Fruit fly (Drosophila melanogaster) whole organism, embryonic: ENCODE data around the gene Karybeta3.

Experiments used
- Antp ChIP-seq: fragments of 200-800 bp; sonication (Bioruptor generic); optimal IDR thresholded peaks from 3 replicates; lab custom pipeline; 2016; ENCODE audit warnings: missing biosample characterization, missing genetic modification characterization
- Awh ChIP-seq: fragments of 200-800 bp; sonication (Bioruptor generic); IDR thresholded peaks from 2 replicates; pipeline ENCODE4, ENCODE4 v1.3.6; 2022; ENCODE audit warnings: missing biosample characterization, missing genetic modification characterization
- BEAF-32 ChIP-seq: fragments of 200-800 bp; sonication (Bioruptor generic); optimal IDR thresholded peaks from 3 replicates; lab custom pipeline; 2017; ENCODE audit warnings: missing biosample characterization, missing genetic modification characterization, mild to moderate bottlenecking, moderate library complexity, missing genetic modification reagents
- CG11504 ChIP-seq: fragments of 200-800 bp; sonication (Bioruptor generic); optimal IDR thresholded peaks from 3 replicates; lab custom pipeline; 2019; ENCODE audit warnings: missing biosample characterization, mild to moderate bottlenecking, missing genetic modification characterization, moderate library complexity
- CG15514 ChIP-seq: fragments of 200-800 bp; sonication (Bioruptor generic); optimal IDR thresholded peaks from 3 replicates; lab custom pipeline; 2017; ENCODE audit warnings: missing biosample characterization, missing genetic modification characterization, mild to moderate bottlenecking, moderate library complexity, missing genetic modification reagents
- CG16815 ChIP-seq: fragments of 200-800 bp; sonication (Bioruptor generic); optimal IDR thresholded peaks from 3 replicates; lab custom pipeline; 2017; ENCODE audit warnings: missing biosample characterization, mild to moderate bottlenecking, missing genetic modification characterization
- CG17568 ChIP-seq: fragments of 200-800 bp; sonication (Bioruptor generic); optimal IDR thresholded peaks from 2 replicates; lab custom pipeline; 2018; ENCODE audit warnings: missing biosample characterization, mild to moderate bottlenecking, missing genetic modification characterization, moderate library complexity
- CG18619 ChIP-seq: fragments of 200-800 bp; sonication (Bioruptor generic); optimal IDR thresholded peaks from 3 replicates; lab custom pipeline; 2017; ENCODE audit warnings: missing biosample characterization, mild to moderate bottlenecking, missing genetic modification characterization
- CG2116 ChIP-seq: fragments of 200-800 bp; sonication (Bioruptor generic); optimal IDR thresholded peaks from 3 replicates; lab custom pipeline; 2018; ENCODE audit warnings: missing biosample characterization, mild to moderate bottlenecking, missing genetic modification characterization
- CG2199 ChIP-seq: fragments of 200-800 bp; sonication (Bioruptor generic); IDR thresholded peaks from 3 replicates; pipeline ENCODE4 v1.3.6; 2022; ENCODE audit warnings: missing biosample characterization, missing genetic modification characterization
- CG2712 ChIP-seq: fragments of 200-800 bp; optimal IDR thresholded peaks from 3 replicates; lab custom pipeline; 2019; ENCODE audit warnings: missing biosample characterization, mild to moderate bottlenecking, missing genetic modification characterization, moderate library complexity
- CG31388 ChIP-seq: fragments of 200-800 bp; sonication (Bioruptor generic); optimal IDR thresholded peaks from 2 replicates; lab custom pipeline; 2016; ENCODE audit warnings: missing biosample characterization, missing genetic modification characterization
- CG3163 ChIP-seq: fragments of 200-800 bp; sonication (Bioruptor generic); optimal IDR thresholded peaks from 3 replicates; lab custom pipeline; 2016; ENCODE audit warnings: missing biosample characterization, missing genetic modification characterization
- CG34224 ChIP-seq: fragments of 200-800 bp; sonication (Bioruptor generic); IDR thresholded peaks from 3 replicates; pipeline ENCODE4 v1.3.6; 2022; ENCODE audit warnings: missing biosample characterization, missing genetic modification characterization; ENCODE audit not compliant: partially characterized antibody
- CG34422 ChIP-seq: fragments of 200-800 bp; sonication (Bioruptor generic); IDR thresholded peaks from 3 replicates; pipeline ENCODE4 v1.3.6; 2022; ENCODE audit warnings: missing biosample characterization, missing genetic modification characterization
- CG3995 ChIP-seq: fragments of 200-800 bp; sonication (Bioruptor generic); optimal IDR thresholded peaks from 3 replicates; lab custom pipeline; 2016; ENCODE audit warnings: missing biosample characterization, missing genetic modification characterization
- CG4282 ChIP-seq: fragments of 200-800 bp; sonication (Bioruptor generic); optimal IDR thresholded peaks from 2 replicates; lab custom pipeline; 2016; ENCODE audit warnings: missing biosample characterization, missing genetic modification characterization
- CG5180 ChIP-seq: fragments of 200-800 bp; sonication (Bioruptor generic); optimal IDR thresholded peaks from 3 replicates; lab custom pipeline; 2017; ENCODE audit warnings: missing biosample characterization, missing genetic modification characterization, mild to moderate bottlenecking, moderate library complexity, missing genetic modification reagents
- CG6689 ChIP-seq: fragments of 200-800 bp; sonication (Bioruptor generic); IDR thresholded peaks from 2 replicates; pipeline ENCODE4 v1.3.6; 2022; ENCODE audit warnings: missing biosample characterization, missing genetic modification characterization
- CG7963 ChIP-seq: fragments of 200-800 bp; sonication (Bioruptor generic); IDR thresholded peaks from 3 replicates; pipeline ENCODE4 v1.3.6; 2022; ENCODE audit warnings: missing biosample characterization, missing genetic modification characterization; ENCODE audit not compliant: partially characterized antibody
- CG8089 ChIP-seq: fragments of 200-800 bp; sonication (Bioruptor generic); optimal IDR thresholded peaks from 3 replicates; lab custom pipeline; 2016; ENCODE audit warnings: missing biosample characterization, missing genetic modification characterization
- CG9797 ChIP-seq: fragments of 200-800 bp; sonication (Bioruptor generic); optimal IDR thresholded peaks from 3 replicates; lab custom pipeline; 2018; ENCODE audit warnings: missing biosample characterization, mild to moderate bottlenecking, missing genetic modification characterization
- Camta ChIP-seq: fragments of 200-800 bp; sonication (Bioruptor generic); optimal IDR thresholded peaks from 2 replicates; lab custom pipeline; 2016; ENCODE audit warnings: missing biosample characterization, missing genetic modification characterization
- E2f1 ChIP-seq: fragments of 200-800 bp; sonication (Bioruptor generic); IDR thresholded peaks from 2 replicates; pipeline ENCODE4 v1.3.6; 2022; ENCODE audit warnings: missing biosample characterization, missing genetic modification characterization
- H15 ChIP-seq: fragments of 200-800 bp; sonication (Bioruptor generic); IDR thresholded peaks from 3 replicates; pipeline ENCODE4 v1.3.6; 2022; ENCODE audit warnings: missing biosample characterization, missing genetic modification characterization
- HmgZ ChIP-seq: fragments of 200-800 bp; sonication (Bioruptor generic); optimal IDR thresholded peaks from 2 replicates; lab custom pipeline; 2018; ENCODE audit warnings: missing biosample characterization, mild to moderate bottlenecking, missing genetic modification characterization
- Max ChIP-seq: fragments of 200-800 bp; sonication (Bioruptor generic); optimal IDR thresholded peaks from 2 replicates; lab custom pipeline; 2016; ENCODE audit warnings: missing biosample characterization, mild to moderate bottlenecking, missing genetic modification characterization
- Nf-YC ChIP-seq: fragments of 200-800 bp; optimal IDR thresholded peaks from 3 replicates; lab custom pipeline; 2019; ENCODE audit warnings: missing biosample characterization, mild to moderate bottlenecking, missing genetic modification characterization, moderate library complexity
- NfI ChIP-seq: fragments of 200-800 bp; sonication (Bioruptor generic); optimal IDR thresholded peaks from 3 replicates; lab custom pipeline; 2018; ENCODE audit warnings: missing biosample characterization, mild to moderate bottlenecking, missing genetic modification characterization, moderate library complexity
- Sry-δ ChIP-seq: fragments of 200-800 bp; sonication (Bioruptor generic); optimal IDR thresholded peaks from 2 replicates; lab custom pipeline; 2016; ENCODE audit warnings: missing biosample characterization, missing genetic modification characterization
- bcd ChIP-seq: fragments of 200-800 bp; sonication (Bioruptor generic); optimal IDR thresholded peaks from 2 replicates; lab custom pipeline; 2017; ENCODE audit warnings: missing biosample characterization, mild to moderate bottlenecking, missing genetic modification characterization
- crol ChIP-seq: fragments of 200-800 bp; sonication (Bioruptor generic); IDR thresholded peaks from 2 replicates; pipeline ENCODE4 v1.3.6; 2022; ENCODE audit warnings: missing biosample characterization, missing genetic modification characterization
- cwo ChIP-seq: fragments of 200-800 bp; sonication (Bioruptor generic); optimal IDR thresholded peaks from 3 replicates; lab custom pipeline; 2017; ENCODE audit warnings: missing biosample characterization, missing genetic modification characterization, mild to moderate bottlenecking, moderate library complexity, missing genetic modification reagents
- da ChIP-seq: fragments of 200-800 bp; sonication (Bioruptor generic); optimal IDR thresholded peaks from 2 replicates; lab custom pipeline; 2016; ENCODE audit warnings: missing biosample characterization, missing genetic modification characterization
- dpn ChIP-seq, 2 experiments: fragments of 200-800 bp; sonication (Bioruptor generic); optimal IDR thresholded peaks; 3 replicates each; lab custom pipeline; 2016; ENCODE audit warnings: missing biosample characterization in 2 of 2, missing genetic modification characterization in 2 of 2
- dysf ChIP-seq: fragments of 200-800 bp; sonication (Bioruptor generic); IDR thresholded peaks from 3 replicates; pipeline ENCODE4 v1.3.6; 2022; ENCODE audit warnings: missing biosample characterization, missing genetic modification characterization
- fd102C ChIP-seq: fragments of 200-800 bp; sonication (Bioruptor generic); optimal IDR thresholded peaks from 2 replicates; lab custom pipeline; 2018; ENCODE audit warnings: missing biosample characterization, mild to moderate bottlenecking, missing genetic modification characterization, moderate library complexity
- grn ChIP-seq: fragments of 200-800 bp; sonication (Bioruptor generic); optimal IDR thresholded peaks from 3 replicates; lab custom pipeline; 2017; ENCODE audit warnings: missing biosample characterization, missing genetic modification characterization
- ham ChIP-seq: fragments of 200-800 bp; sonication (Bioruptor generic); IDR thresholded peaks from 2 replicates; pipeline ENCODE4 v1.3.6; 2022; ENCODE audit warnings: missing biosample characterization, missing genetic modification characterization
- lbe ChIP-seq: fragments of 200-800 bp; sonication (Bioruptor generic); optimal IDR thresholded peaks from 2 replicates; lab custom pipeline; 2016; ENCODE audit warnings: missing biosample characterization, mild to moderate bottlenecking, missing genetic modification characterization
- nau ChIP-seq: fragments of 200-800 bp; sonication (Bioruptor generic); optimal IDR thresholded peaks from 3 replicates; lab custom pipeline; 2017; ENCODE audit warnings: missing biosample characterization, mild to moderate bottlenecking, missing genetic modification characterization, missing genetic modification reagents
- nom ChIP-seq: fragments of 200-800 bp; sonication (Bioruptor generic); optimal IDR thresholded peaks from 2 replicates; lab custom pipeline; 2017; ENCODE audit warnings: missing biosample characterization, missing genetic modification characterization, mild to moderate bottlenecking, moderate library complexity, missing genetic modification reagents
- oc ChIP-seq: fragments of 200-800 bp; sonication (Bioruptor generic); optimal IDR thresholded peaks from 2 replicates; lab custom pipeline; 2018; ENCODE audit warnings: missing biosample characterization, mild to moderate bottlenecking, missing genetic modification characterization, moderate library complexity
- pho ChIP-seq: fragments of 200-800 bp; sonication (Bioruptor generic); optimal IDR thresholded peaks from 2 replicates; lab custom pipeline; 2016; ENCODE audit warnings: missing biosample characterization, missing genetic modification characterization
- ranshi ChIP-seq: fragments of 200-800 bp; sonication (Bioruptor generic); IDR thresholded peaks from 2 replicates; pipeline ENCODE4 v1.3.6; 2022; ENCODE audit warnings: missing biosample characterization, missing genetic modification characterization
- repo ChIP-seq: fragments of 200-800 bp; sonication (Bioruptor generic); optimal IDR thresholded peaks from 2 replicates; lab custom pipeline; 2016; ENCODE audit warnings: missing biosample characterization, missing genetic modification characterization
- slbo ChIP-seq: fragments of 200-800 bp; sonication (Bioruptor generic); IDR thresholded peaks from 2 replicates; pipeline ENCODE4 v1.3.6; 2022; ENCODE audit warnings: missing biosample characterization, missing genetic modification characterization
- sqz ChIP-seq: fragments of 200-800 bp; sonication (Bioruptor generic); optimal IDR thresholded peaks from 3 replicates; lab custom pipeline; 2018; ENCODE audit warnings: missing biosample characterization, mild to moderate bottlenecking, missing genetic modification characterization
- unc-4 ChIP-seq: fragments of 200-800 bp; sonication (Bioruptor generic); IDR thresholded peaks from 2 replicates; pipeline ENCODE4 v1.3.6; 2022; ENCODE audit warnings: missing biosample characterization, missing genetic modification characterization; ENCODE audit not compliant: partially characterized antibody
- vvl ChIP-seq: fragments of 200-800 bp; sonication (Bioruptor generic); IDR thresholded peaks from 2 replicates; pipeline ENCODE4 v1.3.6; 2022; ENCODE audit warnings: missing biosample characterization, missing genetic modification characterization
- zfh1 ChIP-seq: fragments of 200-800 bp; sonication (Bioruptor generic); IDR thresholded peaks from 3 replicates; pipeline ENCODE4 v1.3.6; 2022; ENCODE audit warnings: missing biosample characterization, missing genetic modification characterization

Karybeta3 gene

DNA sequence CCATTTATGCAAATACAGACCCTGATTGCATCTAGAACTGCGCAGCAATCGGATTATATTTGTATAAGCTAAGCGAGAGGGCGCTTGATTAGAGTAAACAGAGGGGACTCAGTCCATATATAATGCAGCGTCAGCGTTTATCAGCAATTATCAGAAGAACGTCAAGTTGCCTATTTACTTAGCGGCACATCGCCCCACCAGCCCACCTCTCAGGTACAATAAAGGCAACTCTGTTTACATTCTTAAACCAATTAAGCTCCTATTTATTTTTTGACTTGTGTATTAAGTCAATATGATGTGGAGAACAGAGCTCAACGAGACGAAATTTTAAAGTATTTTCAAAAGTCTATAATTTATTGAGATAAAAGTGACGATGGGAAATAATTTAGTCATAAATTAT is 16.0 kb downstream of the Karybeta3 start:
- TF ChIP-seq CG5180 (GFP tag; lab: Kevin White, UChicago) (peak; percentile 82), CG16815 (GFP tag; lab: Kevin White, UChicago) (no peak), Nf-YC (tag; lab: Kevin White, UChicago) (peak; percentile 55), bcd (GFP tag; lab: Kevin White, UChicago) (peak; percentile 90), Camta (peak; percentile 82), pho (GFP tag; lab: Kevin White, UChicago) (no peak), CG34224 (GFP tag; lab: Robert Waterston, UW) (no peak), nom (GFP tag; lab: Kevin White, UChicago) (peak; percentile 92), CG11504 (tag; lab: Kevin White, UChicago) (peak; percentile 81), HmgZ (tag; lab: Kevin White, UChicago) (no peak), CG15514 (peak; percentile 80), NfI (GFP tag; lab: Kevin White, UChicago) (peak; percentile 39), Antp (GFP tag; lab: Kevin White, UChicago) (peak; percentile 73), sqz (peak; percentile 49), slbo (no peak), CG3163 (GFP tag; lab: Kevin White, UChicago) (no peak), CG7963 (GFP tag; lab: Robert Waterston, UW) (no peak), zfh1 (GFP tag; lab: Robert Waterston, UW) (peak; percentile 91), CG18619 (GFP tag; lab: Kevin White, UChicago) (peak; percentile 2), unc-4 (GFP tag; lab: Robert Waterston, UW) (no peak), CG9797 (peak; percentile 42), fd102C (peak; percentile 18), CG6689 (peak; percentile 68), dysf (peak; percentile 60; the same call in 2 of the 3 replicates), grn (peak; percentile 89), Sry-δ (GFP tag; lab: Kevin White, UChicago) (peak; percentile 45), CG3995 (GFP tag; lab: Kevin White, UChicago) (no peak), da (no peak), BEAF-32 (no peak), ranshi (GFP tag; lab: Robert Waterston, UW) (peak; percentile 75), CG17568 (GFP tag; lab: Kevin White, UChicago) (peak; percentile 67), Awh (peak; percentile 94), repo (GFP tag; lab: Kevin White, UChicago) (peak; percentile 69), CG2712 (tag; lab: Kevin White, UChicago) (peak; percentile 85), CG31388 (peak; percentile 74), nau (GFP tag; lab: Kevin White, UChicago) (peak; percentile 93), Max (GFP tag; lab: Kevin White, UChicago) (peak; percentile 89), E2f1 (GFP tag; lab: Robert Waterston, UW) (peak; percentile 67; the same call in 1 of the 2 replicates), lbe (GFP tag; lab: Kevin White, UChicago) (peak; percentile 97), CG4282 (no peak), crol (GFP tag; lab: Robert Waterston, UW) (no peak), cwo (GFP tag; lab: Kevin White, UChicago) (peak; percentile 67), CG2116 (GFP tag; lab: Kevin White, UChicago) (no peak), CG2199 (GFP tag; lab: Robert Waterston, UW) (peak; percentile 52; the same call in 1 of the 3 replicates), CG8089 (GFP tag; lab: Kevin White, UChicago) (peak; percentile 16), vvl (peak; percentile 72), ham (GFP tag; lab: Robert Waterston, UW) (no peak), dpn (GFP tag; optimal IDR thresholded peaks at IDR 0.05; lab: Kevin White, UChicago) (peak in 1 of 2 experiments; percentile 71), CG34422 (GFP tag; lab: Robert Waterston, UW) (peak; percentile 52; the same call in 1 of the 3 replicates), oc (tag; lab: Kevin White, UChicago) (no peak), H15 (GFP tag; lab: Robert Waterston, UW) (peak; percentile 68; the same call in 2 of the 3 replicates)
